Comparison of ENCODE assay signal across 2 worm cellular contexts in genomic region chrII:11694432-11694831, ce11.
TF ChIP-seq lines count a peak whose summit lies in the region.

No protein-coding gene starts in this region.

TF ChIP-seq in whole organism, L1 larva, 84 proteins besides CTCF, POLR2A, EP300 and RAD21 (continued from another document):
- no peak for TF ChIP-seq nhr-76 (tag; optimal IDR thresholded peaks at IDR 0.05; lab: Kevin White, UChicago)
- no peak for TF ChIP-seq ceh-88 (GFP tag; IDR thresholded peaks at IDR 0.05; lab: Robert Waterston, UW)
- no peak for TF ChIP-seq efl-3 (GFP tag; optimal IDR thresholded peaks at IDR 0.05; lab: Kevin White, UChicago)
- no peak for TF ChIP-seq nhr-12 (tag; optimal IDR thresholded peaks at IDR 0.05; lab: Kevin White, UChicago)
- no peak for TF ChIP-seq tlp-1 (tag; optimal IDR thresholded peaks at IDR 0.05; lab: Kevin White, UChicago)
- TF ChIP-seq ztf-11 (tag; optimal IDR thresholded peaks at IDR 0.05; lab: Kevin White, UChicago), result no peak
- TF ChIP-seq lsy-2 (tag; optimal IDR thresholded peaks at IDR 0.05; lab: Kevin White, UChicago), result peak; percentile 40 to 67
- peak; percentile 4 for TF ChIP-seq xbp-1 (tag; optimal IDR thresholded peaks at IDR 0.05; lab: Kevin White, UChicago)
- no peak for TF ChIP-seq fkh-10 (GFP tag; optimal IDR thresholded peaks at IDR 0.05; lab: Kevin White, UChicago)
- TF ChIP-seq ceh-82 (tag; optimal IDR thresholded peaks at IDR 0.05; lab: Kevin White, UChicago), result peak in 1 of 3 experiments; percentile 35
- no peak for TF ChIP-seq Y116A8C.19 (tag; optimal IDR thresholded peaks at IDR 0.05; lab: Kevin White, UChicago; ENCODE audit: borderline replicate concordance)
- no peak for TF ChIP-seq vab-15 (tag; optimal IDR thresholded peaks at IDR 0.05; lab: Kevin White, UChicago)
- no peak for TF ChIP-seq egl-13 (tag; optimal IDR thresholded peaks at IDR 0.05; lab: Kevin White, UChicago)
- peak; percentile 53 for TF ChIP-seq C16A3.4 (tag; optimal IDR thresholded peaks at IDR 0.05; lab: Kevin White, UChicago)
- TF ChIP-seq blmp-1 (tag; optimal IDR thresholded peaks at IDR 0.05; lab: Kevin White, UChicago), result peak; percentile 58
- peak; percentile 43 to 78 for TF ChIP-seq lin-35 (GFP tag; optimal IDR thresholded peaks at IDR 0.05; lab: Kevin White, UChicago)
- no peak for TF ChIP-seq unc-98 (GFP tag; IDR thresholded peaks at IDR 0.05; lab: Robert Waterston, UW)
- no peak for TF ChIP-seq irx-1 (tag; optimal IDR thresholded peaks at IDR 0.05; lab: Kevin White, UChicago)
- no peak for TF ChIP-seq fos-1 (tag; optimal IDR thresholded peaks at IDR 0.05; lab: Kevin White, UChicago)
- no peak for TF ChIP-seq mab-9 (GFP tag; IDR thresholded peaks at IDR 0.05; lab: Robert Waterston, UW)
- TF ChIP-seq lin-14 (GFP tag; optimal IDR thresholded peaks at IDR 0.05; lab: Kevin White, UChicago), result no peak
- TF ChIP-seq skn-1 (tag; optimal IDR thresholded peaks at IDR 0.05; lab: Kevin White, UChicago), result peak; percentile 42
- TF ChIP-seq hlh-4 (tag; optimal IDR thresholded peaks at IDR 0.05; lab: Kevin White, UChicago), result no peak
- TF ChIP-seq unc-130 (tag; optimal IDR thresholded peaks at IDR 0.05; lab: Kevin White, UChicago), result peak; percentile 18
- no peak for TF ChIP-seq alr-1 (tag; optimal IDR thresholded peaks at IDR 0.05; lab: Kevin White, UChicago; ENCODE audit: borderline replicate concordance)
- TF ChIP-seq rnt-1 (tag; optimal IDR thresholded peaks at IDR 0.05; lab: Kevin White, UChicago), result peak; percentile 51
- peak; percentile 27 for TF ChIP-seq lin-13 (GFP tag; optimal IDR thresholded peaks at IDR 0.05; lab: Kevin White, UChicago)
- no peak for TF ChIP-seq aha-1 (tag; optimal IDR thresholded peaks at IDR 0.05; lab: Kevin White, UChicago)
- peak; percentile 56 for TF ChIP-seq fkh-8 (tag; optimal IDR thresholded peaks at IDR 0.05; lab: Kevin White, UChicago)
- no peak for TF ChIP-seq unc-30 (tag; optimal IDR thresholded peaks at IDR 0.05; lab: Kevin White, UChicago)
- no peak for TF ChIP-seq zag-1 (tag; optimal IDR thresholded peaks at IDR 0.05; lab: Kevin White, UChicago)
- peak; percentile 31 to 69 (median 62) for TF ChIP-seq dpl-1 (GFP tag; optimal IDR thresholded peaks at IDR 0.05; lab: Kevin White, UChicago)
- no peak for TF ChIP-seq sptf-1 (tag; optimal IDR thresholded peaks at IDR 0.05; lab: Kevin White, UChicago)
- TF ChIP-seq ceh-63 (GFP tag; optimal IDR thresholded peaks at IDR 0.05; lab: Kevin White, UChicago), result no peak
- TF ChIP-seq lin-39 (tag; optimal IDR thresholded peaks at IDR 0.05; lab: Kevin White, UChicago), result no peak
- no peak for TF ChIP-seq ceh-90 (tag; optimal IDR thresholded peaks at IDR 0.05; lab: Kevin White, UChicago)
- TF ChIP-seq unc-86 (tag; optimal IDR thresholded peaks at IDR 0.05; lab: Kevin White, UChicago), result no peak
- peak; percentile 3 for TF ChIP-seq C04F5.9 (tag; optimal IDR thresholded peaks at IDR 0.05; lab: Kevin White, UChicago)
- TF ChIP-seq fkh-4 (tag; optimal IDR thresholded peaks at IDR 0.05; lab: Kevin White, UChicago; ENCODE audit: borderline replicate concordance), result no peak
- no peak for TF ChIP-seq nhr-90 (tag; optimal IDR thresholded peaks at IDR 0.05; lab: Kevin White, UChicago; ENCODE audit: poor library complexity)
- TF ChIP-seq dsc-1 (tag; optimal IDR thresholded peaks at IDR 0.05; lab: Kevin White, UChicago), result no peak
- TF ChIP-seq nhr-11 (tag; optimal IDR thresholded peaks at IDR 0.05; lab: Kevin White, UChicago), result no peak
- TF ChIP-seq swsn-7 (tag; optimal IDR thresholded peaks at IDR 0.05; lab: Kevin White, UChicago), result peak; percentile 2
- TF ChIP-seq jun-1 (tag; optimal IDR thresholded peaks at IDR 0.05; lab: Kevin White, UChicago), result no peak
- TF ChIP-seq isw-1 (GFP tag; IDR thresholded peaks at IDR 0.05; lab: Robert Waterston, UW), result no peak
- peak; percentile 32 for TF ChIP-seq mep-1 (tag; optimal IDR thresholded peaks at IDR 0.05; lab: Kevin White, UChicago)
- no peak for TF ChIP-seq nhr-19 (GFP tag; conservative IDR thresholded peaks at IDR 0.05; lab: Robert Waterston, UW)

TF ChIP-seq in whole organism, L3 larva, 47 proteins besides CTCF, POLR2A, EP300 and RAD21 (continued from another document):
- TF ChIP-seq nhr-43 (tag; optimal IDR thresholded peaks at IDR 0.05; lab: Kevin White, UChicago; ENCODE audit: poor library complexity, severe bottlenecking) (no peak), nhr-76 (tag; optimal IDR thresholded peaks at IDR 0.05; lab: Kevin White, UChicago) (no peak), egl-27 (tag; optimal IDR thresholded peaks at IDR 0.05; lab: Kevin White, UChicago) (no peak), snpc-4 (tag; optimal IDR thresholded peaks at IDR 0.05; lab: Kevin White, UChicago) (peak; percentile 56), R02D3.7 (tag; optimal IDR thresholded peaks at IDR 0.05; lab: Kevin White, UChicago) (no peak), fos-1 (tag; optimal IDR thresholded peaks at IDR 0.05; lab: Kevin White, UChicago) (no peak), nfya-1 (tag; optimal IDR thresholded peaks at IDR 0.05; lab: Kevin White, UChicago; ENCODE audit: insufficient read depth) (peak; percentile 45), hmg-11 (tag; optimal IDR thresholded peaks at IDR 0.05; lab: Kevin White, UChicago) (peak; percentile 57), ceh-9 (tag; optimal IDR thresholded peaks at IDR 0.05; lab: Kevin White, UChicago) (no peak), mdl-1 (tag; optimal IDR thresholded peaks at IDR 0.05; lab: Kevin White, UChicago) (no peak), pha-4 (tag; optimal IDR thresholded peaks at IDR 0.05; lab: Kevin White, UChicago) (peak; percentile 59), ama-1 (optimal IDR thresholded peaks at IDR 0.05; lab: Kevin White, UChicago) (no peak), egl-5 (tag; optimal IDR thresholded peaks at IDR 0.05; lab: Kevin White, UChicago) (no peak), lin-39 (tag; optimal IDR thresholded peaks at IDR 0.05; lab: Kevin White, UChicago) (peak; percentile 40), unc-62 (GFP tag; optimal IDR thresholded peaks at IDR 0.05; lab: Kevin White, UChicago) (no peak), pqm-1 (tag; optimal IDR thresholded peaks at IDR 0.05; lab: Kevin White, UChicago) (no peak), nhr-23 (tag; optimal IDR thresholded peaks at IDR 0.05; lab: Kevin White, UChicago) (peak; percentile 47), elt-1 (tag; optimal IDR thresholded peaks at IDR 0.05; lab: Kevin White, UChicago) (no peak), ztf-11 (tag; optimal IDR thresholded peaks at IDR 0.05; lab: Kevin White, UChicago) (no peak), eor-1 (tag; optimal IDR thresholded peaks at IDR 0.05; lab: Kevin White, UChicago) (no peak)
